Fruit fly (Drosophila melanogaster) Kc167 (cell line): Measurements from ENCODE around the gene Synd.

Experiments
- Myc ChIP-seq: fragments of >200 bp; optimal IDR thresholded peaks from 2 replicates; lab custom pipeline; 2017; ENCODE audit warnings: missing external identifiers
- Sin3A ChIP-seq: fragments of >200 bp; optimal IDR thresholded peaks from 2 replicates; lab custom pipeline; 2018; ENCODE audit warnings: missing external identifiers
- h ChIP-seq: fragments of >200 bp; optimal IDR thresholded peaks from 3 replicates; lab custom pipeline; 2018; ENCODE audit warnings: missing external identifiers
- insv ChIP-seq: fragments of >200 bp; optimal IDR thresholded peaks from 3 replicates; lab custom pipeline; 2018; ENCODE audit warnings: missing external identifiers
- psq ChIP-seq: fragments of >200 bp; optimal IDR thresholded peaks from 2 replicates; lab custom pipeline; 2017; ENCODE audit warnings: missing external identifiers
- ttk ChIP-seq: sonication (Bioruptor generic); optimal IDR thresholded peaks from 2 replicates; lab custom pipeline; 2017; ENCODE audit warnings: missing external identifiers

DNA sequence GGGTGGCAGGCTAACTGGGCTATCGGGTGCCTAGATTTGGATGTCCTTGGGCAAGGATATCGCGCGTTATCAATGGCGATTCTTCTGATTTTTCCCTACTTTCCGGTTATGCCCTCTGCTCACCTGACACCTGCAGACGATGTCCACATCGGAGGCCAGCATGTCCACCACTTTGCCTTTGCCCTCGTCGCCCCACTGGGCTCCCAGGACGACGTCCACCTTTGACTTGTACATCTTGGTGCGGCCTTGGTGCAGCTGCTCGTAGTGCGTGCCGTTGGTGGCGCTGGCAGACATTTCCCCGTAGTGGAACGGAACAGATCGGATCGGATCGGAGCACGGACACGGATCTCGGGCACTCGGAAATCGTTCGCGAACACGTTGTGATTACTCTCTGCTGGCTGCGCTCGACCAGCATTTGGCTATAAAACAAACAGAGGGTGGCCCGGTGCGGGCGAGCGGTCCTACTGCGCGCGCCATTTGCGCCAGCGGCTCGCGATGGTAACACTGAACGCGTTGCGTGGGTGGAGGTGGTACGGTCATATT, 2.4 kb upstream of the Synd start, which contains the start of gene Adss:
- TF ChIP-seq insv (no peak), h (lab: Kevin White, UChicago) (no peak), psq (lab: Kevin White, UChicago) (no peak), ttk (lab: Kevin White, UChicago) (no peak), Myc (lab: Kevin White, UChicago) (no peak), Sin3A (lab: Kevin White, UChicago) (no peak)
